Worm (Caenorhabditis elegans) whole organism, L3 larva: ENCODE measurements around the gene F35H10.6.

Experiments
- R02D3.7 ChIP-seq: fragments of 150-350 bp; optimal IDR thresholded peaks from 2 replicates; lab custom pipeline; 2014; ENCODE audit warnings: missing biosample characterization, missing genetic modification characterization
- ceh-28 ChIP-seq: fragments of 150-350 bp; optimal IDR thresholded peaks from 2 replicates; lab custom pipeline; 2014; ENCODE audit warnings: missing biosample characterization, missing genetic modification reagents, missing genetic modification characterization
- egl-5 ChIP-seq: fragments of 150-350 bp; optimal IDR thresholded peaks from 2 replicates; lab custom pipeline; 2017; ENCODE audit warnings: missing biosample characterization, missing genetic modification reagents, missing genetic modification characterization, inconsistent platforms
- elt-2 ChIP-seq: sonication (generic microtip); optimal IDR thresholded peaks from 2 replicates; lab custom pipeline; 2016; ENCODE audit warnings: missing genetic modification reagents, mild to moderate bottlenecking, missing genetic modification characterization, missing compliant biosample characterization
- fos-1 ChIP-seq: fragments of 150-350 bp; optimal IDR thresholded peaks from 2 replicates; lab custom pipeline; 2014; ENCODE audit warnings: missing biosample characterization, missing genetic modification characterization
- mdl-1 ChIP-seq: fragments of 150-350 bp; optimal IDR thresholded peaks from 2 replicates; lab custom pipeline; 2014; ENCODE audit warnings: missing biosample characterization, missing genetic modification characterization
- nhr-28 ChIP-seq: fragments of 150-350 bp; optimal IDR thresholded peaks from 2 replicates; lab custom pipeline; 2014; ENCODE audit warnings: missing biosample characterization, missing genetic modification characterization
- tbx-2 ChIP-seq: sonication (generic microtip); optimal IDR thresholded peaks from 2 replicates; lab custom pipeline; 2016; ENCODE audit warnings: mild to moderate bottlenecking, missing genetic modification characterization, missing compliant biosample characterization
- ztf-4 ChIP-seq: fragments of 150-350 bp; optimal IDR thresholded peaks from 2 replicates; lab custom pipeline; 2014; ENCODE audit warnings: missing biosample characterization, missing genetic modification characterization

DNA sequence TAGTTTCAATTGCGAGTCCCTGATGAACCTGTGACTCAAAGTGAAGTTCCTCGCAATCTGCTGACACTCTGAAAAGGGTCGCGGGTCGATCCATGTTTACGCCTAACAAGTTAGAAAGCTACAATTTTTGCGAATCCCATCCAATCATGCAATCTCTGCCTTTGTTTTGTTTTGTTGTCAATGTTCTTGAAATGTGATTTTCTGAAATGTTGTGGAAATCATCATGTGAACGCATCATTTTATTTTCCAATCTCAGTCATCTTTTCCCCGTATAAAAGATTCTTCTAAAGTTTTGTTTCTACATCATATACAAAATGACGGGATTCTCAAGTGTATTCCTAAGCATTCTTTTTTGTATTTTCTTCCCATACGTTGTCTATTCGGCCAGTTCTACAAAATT lies 48.3 kb downstream of the F35H10.6 start, which contains the start of gene F17E9.4:
- TF ChIP-seq ceh-28 (no peak), ztf-4 (tag; lab: Kevin White, UChicago) (no peak), nhr-28 (tag; lab: Kevin White, UChicago) (no peak), mdl-1 (tag; lab: Kevin White, UChicago) (no peak), fos-1 (tag; lab: Kevin White, UChicago) (no peak), tbx-2 (tag; lab: Kevin White, UChicago) (no peak), elt-2 (tag; lab: Kevin White, UChicago) (no peak), egl-5 (tag; lab: Kevin White, UChicago) (no peak), R02D3.7 (tag; lab: Kevin White, UChicago) (no peak)
